Fruit fly (Drosophila melanogaster): Measurements from ENCODE around the gene CG46468.

CG46468 gene

DNA sequence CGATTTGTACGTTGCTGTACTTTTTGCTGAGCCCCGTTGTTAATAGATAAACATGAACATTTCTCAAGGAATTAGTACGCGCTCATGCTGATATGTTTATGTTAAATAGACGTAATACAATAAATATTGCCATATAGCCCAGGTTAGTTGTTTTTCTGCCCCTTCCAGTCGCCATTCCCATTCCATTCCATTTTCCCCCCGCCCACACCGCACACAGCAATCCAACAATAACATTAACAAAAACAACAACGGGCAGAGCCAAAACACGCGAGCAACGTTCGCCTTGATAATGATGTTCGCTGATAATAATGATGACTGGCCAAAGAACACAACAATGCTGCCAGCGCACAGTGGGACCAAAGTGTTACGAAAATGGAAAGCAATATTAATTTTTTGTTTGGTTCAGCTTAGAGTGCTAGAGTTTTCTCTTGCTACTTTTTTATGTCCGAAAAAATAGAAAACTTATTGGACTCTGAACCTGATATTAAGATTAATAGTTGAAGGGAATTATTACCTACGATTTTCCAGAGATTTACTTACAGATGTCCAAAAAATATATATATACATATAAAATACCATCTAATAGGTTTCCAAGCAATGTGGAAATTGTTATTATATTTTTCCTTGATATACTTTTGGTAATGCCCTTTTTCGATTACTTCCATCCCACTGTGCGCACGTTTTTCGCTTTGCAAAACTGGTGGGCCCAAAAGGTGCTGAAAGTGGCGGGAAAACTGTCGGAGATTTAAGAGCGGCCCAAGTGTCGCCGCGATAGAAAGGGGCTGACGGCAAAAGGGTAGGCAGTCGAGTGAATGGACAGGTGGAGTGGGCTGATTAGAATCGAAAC, 4.6 kb upstream of the CG46468 start (continued):
- TF ChIP-seq Scr (GFP tag; IDR thresholded peaks at IDR 0.05; ENCODE audit: partially characterized antibody) (peak; percentile 48), crol (GFP tag; IDR thresholded peaks at IDR 0.05) (peak; percentile 54), CG31365 (tag; optimal IDR thresholded peaks at IDR 0.05) (peak; percentile 68), kay (GFP tag; optimal IDR thresholded peaks at IDR 0.05) (peak; percentile 93), Dll (GFP tag; IDR thresholded peaks at IDR 0.05; ENCODE audit: partially characterized antibody) (0 out of 4 replicates have a peak, but pooled peaks have one; percentile 45), CG9437 (GFP tag; optimal IDR thresholded peaks at IDR 0.05) (peak; percentile 95), ttk (GFP tag; IDR thresholded peaks at IDR 0.05) (peak; percentile 72), bbx (GFP tag; IDR thresholded peaks at IDR 0.05; ENCODE audit: partially characterized antibody) (peak; percentile 41; the same call in 1 of the 2 replicates), tna (GFP tag; IDR thresholded peaks at IDR 0.05; ENCODE audit: partially characterized antibody) (0 out of 2 replicates have a peak, but pooled peaks have one; percentile 22), Ssrp (tag; optimal IDR thresholded peaks at IDR 0.05) (peak; percentile 96), Adf1 (GFP tag; IDR thresholded peaks at IDR 0.05) (peak; percentile 45; the same call in 1 of the 2 replicates), repo (GFP tag; optimal IDR thresholded peaks at IDR 0.05) (peak; percentile 49), btn (GFP tag; optimal IDR thresholded peaks at IDR 0.05) (peak; percentile 58), ftz-f1 (GFP tag; optimal IDR thresholded peaks at IDR 0.05) (peak; percentile 52), ERR (GFP tag; optimal IDR thresholded peaks at IDR 0.05) (no peak), CG13624 (GFP tag; optimal IDR thresholded peaks at IDR 0.05) (peak; percentile 89), Ada2b (GFP tag; IDR thresholded peaks at IDR 0.05) (peak; percentile 87), fu2 (GFP tag; optimal IDR thresholded peaks at IDR 0.05) (peak; percentile 64), Asciz (GFP tag; optimal IDR thresholded peaks at IDR 0.05) (peak; percentile 96), CG15601 (tag; optimal IDR thresholded peaks at IDR 0.05) (peak; percentile 89), CG11093 (GFP tag; IDR thresholded peaks at IDR 0.05) (peak; percentile 77), gcm2 (GFP tag; optimal IDR thresholded peaks at IDR 0.05) (peak; percentile 97), ci (GFP tag; IDR thresholded peaks at IDR 0.05) (peak; percentile 81), CG18764 (GFP tag; optimal IDR thresholded peaks at IDR 0.05) (peak; percentile 92), Dbx (GFP tag; IDR thresholded peaks at IDR 0.05) (peak; percentile 92), CG7556 (GFP tag; optimal IDR thresholded peaks at IDR 0.05) (peak; percentile 99), sna (GFP tag; IDR thresholded peaks at IDR 0.05; ENCODE audit: partially characterized antibody) (no peak), toy (GFP tag; IDR thresholded peaks at IDR 0.05) (peak; percentile 72), CG6175 (GFP tag; IDR thresholded peaks at IDR 0.05) (peak; percentile 65; the same call in 2 of the 3 replicates), Hr51 (GFP tag; optimal IDR thresholded peaks at IDR 0.05) (peak; percentile 91 to 98), CG15073 (GFP tag; optimal IDR thresholded peaks at IDR 0.05) (peak; percentile 62), mld (GFP tag; IDR thresholded peaks at IDR 0.05; ENCODE audit: partially characterized antibody) (no peak), chif (GFP tag; optimal IDR thresholded peaks at IDR 0.05) (peak; percentile 79 to 82), CG8765 (GFP tag; IDR thresholded peaks at IDR 0.05) (peak; percentile 76), CG3726 (GFP tag; IDR thresholded peaks at IDR 0.05) (peak; percentile 87), CG2129 (GFP tag; IDR thresholded peaks at IDR 0.05; ENCODE audit: partially characterized antibody) (no peak), Oaz (GFP tag; IDR thresholded peaks at IDR 0.05) (peak; percentile 86), Trl (optimal IDR thresholded peaks at IDR 0.05) (no peak), Trl (GFP tag; optimal IDR thresholded peaks at IDR 0.05) (peak; percentile 81), CG34224 (GFP tag; IDR thresholded peaks at IDR 0.05; ENCODE audit: partially characterized antibody) (0 out of 3 replicates have a peak, but pooled peaks have one; percentile 26), eve (GFP tag; optimal IDR thresholded peaks at IDR 0.05) (peak in 1 of 2 experiments; percentile 24), CG5245 (GFP tag; optimal IDR thresholded peaks at IDR 0.05) (peak; percentile 92), tll (GFP tag; optimal IDR thresholded peaks at IDR 0.05) (peak in 1 of 2 experiments; percentile 76), Hr3 (GFP tag; optimal IDR thresholded peaks at IDR 0.05) (peak; percentile 95), emc (GFP tag; optimal IDR thresholded peaks at IDR 0.05) (peak; percentile 32), CG7987 (GFP tag; optimal IDR thresholded peaks at IDR 0.05) (peak; percentile 77), CHES-1-like (GFP tag; optimal IDR thresholded peaks at IDR 0.05) (peak; percentile 86), CG10543 (GFP tag; optimal IDR thresholded peaks at IDR 0.05) (peak; percentile 96)
